Worm (Caenorhabditis elegans) whole organism, L1 larva: Measurements from ENCODE around the gene F22F7.4.

Experiments
- blmp-1 ChIP-seq: fragments of 150-350 bp; optimal IDR thresholded peaks from 2 replicates; lab custom pipeline; 2014; ENCODE audit warnings: missing biosample characterization, missing genetic modification characterization
- ceh-63 ChIP-seq: fragments of 200-800 bp; sonication (Bioruptor generic); optimal IDR thresholded peaks from 2 replicates; lab custom pipeline; 2018; ENCODE audit warnings: mild to moderate bottlenecking, missing genetic modification characterization, missing compliant biosample characterization
- efl-1 ChIP-seq, 4 experiments: fragments of 150-350 bp; optimal IDR thresholded peaks in 3 of 4; peaks in 1 of 4; 1 replicate in 1 of 4; 2 replicates in 3 of 4; lab custom pipeline; 2014; ENCODE audit warnings: missing biosample characterization in 2 of 4, missing genetic modification characterization in 2 of 4, missing genetic modification reagents in 2 of 4
- nhr-20 ChIP-seq: sonication (generic microtip); optimal IDR thresholded peaks from 2 replicates; lab custom pipeline; 2016; ENCODE audit warnings: mild to moderate bottlenecking, missing genetic modification characterization, missing compliant biosample characterization

The F22F7.4 gene

ce11 chrV:2054254-2054653 is 51.6 kb downstream of the F22F7.4 start:
- peak; percentile 55 for TF ChIP-seq blmp-1 (tag; lab: Kevin White, UChicago)
- TF ChIP-seq efl-1 (optimal IDR thresholded peaks at IDR 0.05; lab: Kevin White, UChicago), result peak in 1 of 2 experiments; percentile 0
- no peak for TF ChIP-seq efl-1 (GFP tag; optimal IDR thresholded peaks at IDR 0.05 in 1 of 2; lab: Kevin White, UChicago)
- no peak for TF ChIP-seq ceh-63 (GFP tag; lab: Kevin White, UChicago)
- TF ChIP-seq nhr-20, result peak; percentile 20
